Fruit fly (Drosophila melanogaster) whole organism, adult: ENCODE measurements around the gene CSN8.

Experiments
- CG11617 ChIP-seq: fragments of 200-800 bp; sonication (Bioruptor generic); optimal IDR thresholded peaks from 2 replicates; lab custom pipeline; 2017; ENCODE audit warnings: mild to moderate bottlenecking, missing biosample characterization, missing genetic modification reagents, missing genetic modification characterization
- CG12768 ChIP-seq: fragments of 200-800 bp; sonication (Bioruptor generic); optimal IDR thresholded peaks from 2 replicates; lab custom pipeline; 2017; ENCODE audit warnings: missing biosample characterization, missing genetic modification characterization, mild to moderate bottlenecking, moderate library complexity, missing genetic modification reagents
- CG1620 ChIP-seq: fragments of 200-800 bp; sonication (Bioruptor generic); optimal IDR thresholded peaks from 2 replicates; lab custom pipeline; 2016; ENCODE audit warnings: missing biosample characterization, missing genetic modification characterization
- CG33017 ChIP-seq: fragments of 200-800 bp; sonication (Bioruptor generic); optimal IDR thresholded peaks from 2 replicates; lab custom pipeline; 2018; ENCODE audit warnings: missing biosample characterization, mild to moderate bottlenecking, missing genetic modification characterization, moderate library complexity
- CG7101 ChIP-seq: fragments of 200-800 bp; sonication (Bioruptor generic); optimal IDR thresholded peaks from 2 replicates; lab custom pipeline; 2018; ENCODE audit warnings: missing biosample characterization, mild to moderate bottlenecking, missing genetic modification characterization, moderate library complexity
- Crg-1 ChIP-seq: fragments of 200-800 bp; sonication (Bioruptor generic); optimal IDR thresholded peaks from 2 replicates; lab custom pipeline; 2016; ENCODE audit warnings: missing biosample characterization, missing genetic modification characterization
- Hr96 ChIP-seq: fragments of 200-800 bp; sonication (Bioruptor generic); optimal IDR thresholded peaks from 2 replicates; lab custom pipeline; 2016; ENCODE audit warnings: missing biosample characterization, missing genetic modification characterization
- Mnt ChIP-seq: fragments of 200-800 bp; sonication (Bioruptor generic); optimal IDR thresholded peaks from 2 replicates; lab custom pipeline; 2016; ENCODE audit warnings: missing biosample characterization, mild to moderate bottlenecking, missing genetic modification characterization
- bab1 ChIP-seq: fragments of 200-800 bp; sonication (Bioruptor generic); optimal IDR thresholded peaks from 3 replicates; lab custom pipeline; 2019; ENCODE audit warnings: missing biosample characterization, mild to moderate bottlenecking, missing genetic modification characterization, moderate library complexity
- cic ChIP-seq: fragments of 200-800 bp; sonication (Bioruptor generic); optimal IDR thresholded peaks from 2 replicates; lab custom pipeline; 2017; ENCODE audit warnings: missing biosample characterization, mild to moderate bottlenecking, missing genetic modification characterization, moderate library complexity
- tj ChIP-seq: fragments of 200-800 bp; sonication (Bioruptor generic); optimal IDR thresholded peaks from 3 replicates; lab custom pipeline; 2017; ENCODE audit warnings: missing biosample characterization, mild to moderate bottlenecking, missing genetic modification characterization, moderate library complexity
- toe ChIP-seq: fragments of 200-800 bp; sonication (Bioruptor generic); optimal IDR thresholded peaks from 2 replicates; lab custom pipeline; 2016; ENCODE audit warnings: missing biosample characterization, missing genetic modification characterization

DNA sequence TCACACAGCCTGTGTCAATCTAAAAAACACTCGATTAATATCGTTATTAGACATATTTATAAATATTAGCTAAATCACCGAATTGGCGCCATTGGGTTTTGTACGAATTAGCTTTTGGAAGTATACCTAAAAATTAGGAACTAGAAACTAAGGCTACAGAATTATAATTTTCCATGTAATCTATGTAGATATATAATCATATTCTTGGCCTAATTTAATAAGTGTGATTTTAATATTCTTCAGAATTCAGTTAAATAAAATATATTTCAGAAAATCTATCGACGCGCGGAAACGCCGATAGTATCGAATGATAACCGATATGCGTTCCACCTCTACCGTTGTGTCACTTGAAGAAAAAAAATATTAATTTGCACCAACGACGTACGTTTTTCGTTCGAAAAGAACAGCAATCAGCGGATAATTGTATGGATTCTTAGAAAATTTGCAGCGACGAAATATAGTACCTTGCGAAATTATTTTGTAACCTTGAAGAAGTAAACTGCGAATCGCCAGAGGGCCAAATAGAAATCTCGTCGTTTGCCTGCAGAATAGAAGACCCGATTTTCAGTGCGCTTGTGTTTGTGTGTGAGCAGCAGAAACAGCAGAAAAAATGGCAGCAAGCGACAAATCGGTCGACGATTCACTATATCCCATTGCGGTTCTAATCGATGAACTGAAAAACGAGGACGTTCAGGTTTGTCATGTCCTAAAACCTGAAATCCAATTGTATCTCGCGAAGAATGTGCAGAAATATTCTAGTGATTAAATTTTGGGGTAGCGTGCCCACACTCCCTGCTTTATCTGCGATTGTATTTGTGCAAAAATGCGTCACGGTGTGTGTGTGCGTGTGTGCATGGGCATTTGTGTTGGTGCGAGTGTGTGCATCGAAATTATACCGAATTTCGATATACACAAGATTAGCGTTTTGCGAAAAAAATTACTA lies 1.3 kb downstream of the CSN8 start, which contains the start of gene Pp2A-29B:
- TF ChIP-seq CG12768 (GFP tag; lab: Kevin White, UChicago) = no peak
- TF ChIP-seq tj (GFP tag; lab: Kevin White, UChicago) = peak; percentile 34
- TF ChIP-seq CG7101 (tag; lab: Kevin White, UChicago) = peak; percentile 45
- TF ChIP-seq CG11617 (GFP tag; lab: Kevin White, UChicago) = peak; percentile 37
- TF ChIP-seq Mnt = peak; percentile 45
- TF ChIP-seq Crg-1 (GFP tag; lab: Kevin White, UChicago) = peak; percentile 72
- TF ChIP-seq CG33017 (tag; lab: Kevin White, UChicago) = peak; percentile 25
- TF ChIP-seq cic = peak; percentile 70
- peak; percentile 86 for TF ChIP-seq toe (GFP tag; lab: Kevin White, UChicago)
- TF ChIP-seq Hr96 (GFP tag; lab: Kevin White, UChicago) = peak; percentile 45
- TF ChIP-seq CG1620 = peak; percentile 60
- no peak for TF ChIP-seq bab1 (GFP tag; lab: Kevin White, UChicago)
